Worm (Caenorhabditis elegans) whole organism, L4 larva: ENCODE results near the gene srab-4.

Experiments
- D1046.2 ChIP-seq: fragments of 200-800 bp; sonication (Bioruptor generic); IDR thresholded peaks from 2 replicates; pipeline ENCODE4 v1.3.6; 2022; ENCODE audit warnings: missing genetic modification characterization, missing compliant biosample characterization
- F10B5.3 ChIP-seq: sonication (generic microtip); optimal IDR thresholded peaks from 2 replicates; lab custom pipeline; 2016; ENCODE audit warnings: mild to moderate bottlenecking, missing genetic modification characterization, missing compliant biosample characterization
- F26F4.8 ChIP-seq: fragments of 200-800 bp; sonication (Bioruptor generic); conservative IDR thresholded peaks from 2 replicates; pipeline ENCODE4 v1.3.6; 2022; ENCODE audit warnings: missing genetic modification characterization, missing compliant biosample characterization
- F44E2.7 ChIP-seq: fragments of 200-800 bp; sonication (Bioruptor generic); IDR thresholded peaks from 2 replicates; pipeline ENCODE4 v2.1.2; 2022; ENCODE audit warnings: missing genetic modification characterization, missing compliant biosample characterization
- T20F7.1 ChIP-seq: fragments of 200-800 bp; sonication (Bioruptor generic); optimal IDR thresholded peaks from 2 replicates; lab custom pipeline; 2018; ENCODE audit warnings: mild to moderate bottlenecking, missing genetic modification characterization, missing compliant biosample characterization
- Y105C5A.15 ChIP-seq: fragments of 200-800 bp; sonication (Bioruptor generic); IDR thresholded peaks from 2 replicates; pipeline ENCODE4 v1.3.6; 2022; ENCODE audit warnings: missing genetic modification characterization, missing compliant biosample characterization
- Y5F2A.4 ChIP-seq: fragments of 200-800 bp; sonication (Bioruptor generic); optimal IDR thresholded peaks from 2 replicates; lab custom pipeline; 2018; ENCODE audit warnings: mild to moderate bottlenecking, missing genetic modification characterization, missing compliant biosample characterization
- Y75B8A.6 ChIP-seq: fragments of 200-800 bp; sonication (Bioruptor generic); IDR thresholded peaks from 2 replicates; pipeline ENCODE4 v1.3.6; 2022; ENCODE audit warnings: missing genetic modification reagents, missing genetic modification characterization, missing compliant biosample characterization
- ZK337.2 ChIP-seq: fragments of 200-800 bp; sonication (Bioruptor generic); IDR thresholded peaks from 2 replicates; pipeline ENCODE4 v1.3.6; 2022; ENCODE audit warnings: missing genetic modification reagents, missing genetic modification characterization, missing compliant biosample characterization
- aly-2 ChIP-seq: sonication (generic microtip); optimal IDR thresholded peaks from 2 replicates; lab custom pipeline; 2018; ENCODE audit warnings: missing biosample characterization, missing genetic modification characterization
- arid-1 ChIP-seq: fragments of 200-800 bp; sonication (Bioruptor generic); conservative IDR thresholded peaks from 2 replicates; pipeline ENCODE4 v1.3.6; 2022; ENCODE audit warnings: missing genetic modification reagents, missing genetic modification characterization, missing compliant biosample characterization
- ceh-20 ChIP-seq: fragments of 200-800 bp; sonication (Bioruptor generic); IDR thresholded peaks from 2 replicates; pipeline ENCODE4 v1.3.6; 2022; ENCODE audit warnings: missing genetic modification reagents, missing genetic modification characterization, missing compliant biosample characterization
- ceh-28 ChIP-seq: fragments of 150-350 bp; optimal IDR thresholded peaks from 2 replicates; lab custom pipeline; 2014; ENCODE audit warnings: missing biosample characterization, missing genetic modification reagents, missing genetic modification characterization
- ceh-32 ChIP-seq: sonication (generic microtip); optimal IDR thresholded peaks from 2 replicates; lab custom pipeline; 2016; ENCODE audit warnings: mild to moderate bottlenecking, missing genetic modification characterization, missing compliant biosample characterization; ENCODE audit not compliant: poor library complexity
- ctbp-1 ChIP-seq: fragments of 200-800 bp; sonication (Bioruptor generic); IDR thresholded peaks from 2 replicates; pipeline ENCODE4 v1.3.6; 2022; ENCODE audit warnings: missing genetic modification reagents, missing genetic modification characterization, missing compliant biosample characterization
- dmd-8 ChIP-seq: fragments of 200-800 bp; sonication (Bioruptor generic); IDR thresholded peaks from 2 replicates; pipeline ENCODE4 v1.3.6; 2022; ENCODE audit warnings: missing genetic modification characterization, missing compliant biosample characterization
- dmd-9 ChIP-seq: fragments of 200-800 bp; sonication (Bioruptor generic); IDR thresholded peaks from 2 replicates; pipeline ENCODE4 v1.3.6; 2022; ENCODE audit warnings: missing genetic modification reagents, missing genetic modification characterization, missing compliant biosample characterization
- egl-27 ChIP-seq: sonication (generic microtip); optimal IDR thresholded peaks from 3 replicates; lab custom pipeline; 2017; ENCODE audit warnings: missing biosample characterization, missing genetic modification reagents, missing genetic modification characterization
- egl-43 ChIP-seq: fragments of 200-800 bp; sonication (Bioruptor generic); IDR thresholded peaks from 2 replicates; pipeline ENCODE4 v1.3.6; 2022; ENCODE audit warnings: missing genetic modification reagents, missing genetic modification characterization, missing compliant biosample characterization
- jun-1 ChIP-seq: fragments of 150-350 bp; optimal IDR thresholded peaks from 2 replicates; lab custom pipeline; 2014; ENCODE audit warnings: missing biosample characterization, missing genetic modification reagents, missing genetic modification characterization
- lin-29 ChIP-seq: fragments of 200-800 bp; sonication (Bioruptor generic); IDR thresholded peaks from 2 replicates; pipeline ENCODE4 v1.3.6; 2022; ENCODE audit warnings: missing genetic modification reagents, missing genetic modification characterization, missing compliant biosample characterization
- madf-9 ChIP-seq: fragments of 200-800 bp; sonication (Bioruptor generic); conservative IDR thresholded peaks from 2 replicates; pipeline ENCODE4 v1.3.6; 2022; ENCODE audit warnings: missing genetic modification reagents, missing genetic modification characterization, missing compliant biosample characterization
- mdt-29 ChIP-seq: fragments of 200-800 bp; sonication (Bioruptor generic); IDR thresholded peaks from 2 replicates; pipeline ENCODE4 v1.3.6; 2022; ENCODE audit warnings: missing genetic modification reagents, missing genetic modification characterization, missing compliant biosample characterization
- mes-2 ChIP-seq: sonication (generic microtip); optimal IDR thresholded peaks from 2 replicates; lab custom pipeline; 2016; ENCODE audit warnings: missing genotype, mild to moderate bottlenecking, missing genetic modification characterization, missing compliant biosample characterization; ENCODE audit not compliant: poor library complexity, severe bottlenecking
- mxl-2 ChIP-seq: fragments of 200-800 bp; sonication (Bioruptor generic); conservative IDR thresholded peaks from 2 replicates; pipeline ENCODE4 v1.3.6; 2022; ENCODE audit warnings: missing genetic modification reagents, missing genetic modification characterization, missing compliant biosample characterization
- nhr-10 ChIP-seq: fragments of 150-350 bp; optimal IDR thresholded peaks from 2 replicates; lab custom pipeline; 2014; ENCODE audit warnings: missing biosample characterization, missing genetic modification characterization
- nhr-111 ChIP-seq: fragments of 200-800 bp; sonication (Bioruptor generic); optimal IDR thresholded peaks from 2 replicates; lab custom pipeline; 2018; ENCODE audit warnings: mild to moderate bottlenecking, missing genetic modification characterization, missing compliant biosample characterization
- nhr-25 ChIP-seq: sonication (generic microtip); optimal IDR thresholded peaks from 2 replicates; lab custom pipeline; 2017; ENCODE audit warnings: missing genetic modification characterization, mild to moderate bottlenecking, missing compliant biosample characterization, antibody characterized with exemption, moderate library complexity, borderline replicate concordance; ENCODE audit not compliant: insufficient read depth
- nhr-48 ChIP-seq: sonication (generic microtip); optimal IDR thresholded peaks from 2 replicates; lab custom pipeline; 2016; ENCODE audit warnings: mild to moderate bottlenecking, missing genetic modification characterization, missing compliant biosample characterization
- nhr-76 ChIP-seq: fragments of 150-350 bp; optimal IDR thresholded peaks from 2 replicates; lab custom pipeline; 2014; ENCODE audit warnings: missing biosample characterization, missing genetic modification characterization
- php-3 ChIP-seq: fragments of 200-800 bp; sonication (Bioruptor generic); IDR thresholded peaks from 2 replicates; pipeline ENCODE4 v1.3.6; 2022; ENCODE audit warnings: missing genetic modification reagents, missing genetic modification characterization, missing compliant biosample characterization
- snpc-1.2 ChIP-seq: fragments of 200-800 bp; sonication (Bioruptor generic); IDR thresholded peaks from 2 replicates; pipeline ENCODE4 v1.3.6; 2022; ENCODE audit warnings: missing genetic modification reagents, missing genetic modification characterization, missing compliant biosample characterization
- snpc-4 ChIP-seq: fragments of 150-350 bp; optimal IDR thresholded peaks from 2 replicates; lab custom pipeline; 2014; ENCODE audit warnings: missing biosample characterization, missing genetic modification characterization
- spr-3 ChIP-seq: fragments of 200-800 bp; sonication (Bioruptor generic); optimal IDR thresholded peaks from 2 replicates; lab custom pipeline; 2018; ENCODE audit warnings: mild to moderate bottlenecking, missing genetic modification characterization, missing compliant biosample characterization
- tag-97 ChIP-seq: fragments of 200-800 bp; sonication (Bioruptor generic); IDR thresholded peaks from 2 replicates; pipeline ENCODE4 v1.3.6; 2022; ENCODE audit warnings: missing genetic modification characterization, missing compliant biosample characterization
- tra-1 ChIP-seq: fragments of 200-800 bp; sonication (Bioruptor generic); IDR thresholded peaks from 2 replicates; pipeline ENCODE4 v1.3.6; 2022; ENCODE audit warnings: missing genetic modification reagents, missing genetic modification characterization, missing compliant biosample characterization
- unc-130 ChIP-seq: sonication (generic microtip); optimal IDR thresholded peaks from 2 replicates; lab custom pipeline; 2016; ENCODE audit warnings: missing genetic modification reagents, missing genetic modification characterization, missing compliant biosample characterization
- zag-1 ChIP-seq: fragments of 150-350 bp; optimal IDR thresholded peaks from 2 replicates; lab custom pipeline; 2014; ENCODE audit warnings: missing biosample characterization, missing genetic modification characterization
- zfp-2 ChIP-seq: sonication (generic microtip); optimal IDR thresholded peaks from 2 replicates; lab custom pipeline; 2016; ENCODE audit warnings: mild to moderate bottlenecking, missing genetic modification characterization, missing compliant biosample characterization
- zfp-3 ChIP-seq: fragments of 200-800 bp; sonication (Bioruptor generic); conservative IDR thresholded peaks from 2 replicates; pipeline ENCODE4 v1.3.6; 2022; ENCODE audit warnings: missing genetic modification reagents, missing genetic modification characterization, missing compliant biosample characterization
- zip-2 ChIP-seq: fragments of 150-350 bp; optimal IDR thresholded peaks from 2 replicates; lab custom pipeline; 2014; ENCODE audit warnings: missing biosample characterization, missing genetic modification characterization

srab-4 gene

ce11 chrV:7009461-7009860 is 5.5 kb downstream of the srab-4 start, which contains the start of gene C33G8.2:
Gene C33G8.2 (plus strand): TSS chrV:7009761.
- TF ChIP-seq nhr-25 (tag; lab: Kevin White, UChicago) (no peak), tag-97 (GFP tag; lab: Robert Waterston, UW) (no peak), spr-3 (GFP tag; lab: Kevin White, UChicago) (no peak), Y5F2A.4 (GFP tag; lab: Kevin White, UChicago) (no peak), madf-9 (GFP tag; lab: Robert Waterston, UW) (no peak), mxl-2 (GFP tag; lab: Robert Waterston, UW) (no peak), nhr-76 (tag; lab: Kevin White, UChicago) (no peak), snpc-1.2 (GFP tag; lab: Robert Waterston, UW) (no peak), arid-1 (GFP tag; lab: Robert Waterston, UW) (no peak), aly-2 (tag; lab: Kevin White, UChicago) (no peak), Y75B8A.6 (GFP tag; lab: Robert Waterston, UW) (no peak), ZK337.2 (GFP tag; lab: Robert Waterston, UW) (no peak), egl-43 (GFP tag; lab: Robert Waterston, UW) (no peak), egl-27 (tag; lab: Kevin White, UChicago) (no peak), zip-2 (tag; lab: Kevin White, UChicago) (no peak), dmd-9 (no peak)

- TF ChIP-seq nhr-48 (tag; lab: Kevin White, UChicago) (no peak), nhr-10 (tag; lab: Kevin White, UChicago) (no peak), zag-1 (tag; lab: Kevin White, UChicago) (no peak), nhr-111 (no peak), ctbp-1 (GFP tag; lab: Robert Waterston, UW) (no peak), Y5F2A.4 (GFP tag; lab: Kevin White, UChicago) (no peak), php-3 (no peak), F26F4.8 (GFP tag; lab: Robert Waterston, UW) (no peak), dmd-8 (no peak), ceh-32 (tag; lab: Kevin White, UChicago) (no peak), zfp-3 (GFP tag; lab: Robert Waterston, UW) (no peak), snpc-4 (tag; lab: Kevin White, UChicago) (no peak), mes-2 (no peak), F10B5.3 (no peak), ceh-20 (no peak), F44E2.7 (GFP tag; lab: Robert Waterston, UW) (no peak), ZK337.2 (GFP tag; lab: Robert Waterston, UW) (no peak), nhr-25 (tag; lab: Kevin White, UChicago) (no peak)
Observed at ce11 chrV:7012617-7013016, 8.7 kb downstream of the srab-4 start, which contains the start of gene srw-127. Gene srw-127 (plus strand): TSS chrV:7012917.

DNA sequence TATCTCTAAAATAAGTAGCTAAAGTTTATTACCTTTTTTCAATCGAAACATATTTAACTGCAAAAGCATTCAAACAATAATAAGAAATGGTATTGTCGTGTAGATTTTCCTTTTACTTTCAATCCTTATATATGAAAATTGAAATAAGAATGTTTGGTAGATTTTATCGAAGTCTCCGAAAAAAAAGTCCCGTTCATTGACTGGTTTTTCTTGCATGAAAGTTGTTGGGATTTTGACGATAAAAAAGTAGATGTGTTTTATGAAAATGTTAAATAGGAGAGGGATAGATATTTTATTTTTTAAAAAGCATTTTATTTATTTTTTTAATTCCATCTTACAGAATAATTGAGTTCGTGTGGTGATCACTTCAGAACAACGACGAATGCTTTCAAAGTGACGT is 11.9 kb downstream of the srab-4 start, which contains the start of gene C33G8.13:
Gene C33G8.13, minus strand, starts transcription at position 101 of the 400 bp plus-strand sequence.
- TF ChIP-seq madf-9 (GFP tag; lab: Robert Waterston, UW): no peak
- TF ChIP-seq ctbp-1 (GFP tag; lab: Robert Waterston, UW): no peak
- no peak for TF ChIP-seq ceh-28 (tag; lab: Kevin White, UChicago)
- no peak for TF ChIP-seq T20F7.1 (GFP tag; lab: Kevin White, UChicago)
- TF ChIP-seq zfp-2 (tag; lab: Kevin White, UChicago): no peak
- TF ChIP-seq Y105C5A.15 (GFP tag; lab: Robert Waterston, UW): no peak
- no peak for TF ChIP-seq mdt-29
- TF ChIP-seq jun-1: no peak
- TF ChIP-seq arid-1 (GFP tag; lab: Robert Waterston, UW): no peak
- TF ChIP-seq lin-29 (GFP tag; lab: Robert Waterston, UW): no peak
- TF ChIP-seq tra-1: no peak
- no peak for TF ChIP-seq D1046.2 (GFP tag; lab: Robert Waterston, UW)
- no peak for TF ChIP-seq ceh-20
- no peak for TF ChIP-seq unc-130 (GFP tag; lab: Kevin White, UChicago)
